Fruit fly (Drosophila melanogaster): ENCODE results near the gene Msp300.

The Msp300 gene

dm6 chr2L:5237899-5238566, 137.4 kb downstream of the Msp300 start (continued):
- peak; percentile 92 for TF ChIP-seq CG18262 (tag; optimal IDR thresholded peaks at IDR 0.05)
- no peak for TF ChIP-seq CG18619 (GFP tag; optimal IDR thresholded peaks at IDR 0.05)
- peak; percentile 62 for TF ChIP-seq CG17385 (GFP tag; optimal IDR thresholded peaks at IDR 0.05)
- TF ChIP-seq schlank (tag; optimal IDR thresholded peaks at IDR 0.05) = no peak
- no peak for TF ChIP-seq CG15073 (GFP tag; optimal IDR thresholded peaks at IDR 0.05)
- peak; percentile 71 for TF ChIP-seq CG11504 (tag; optimal IDR thresholded peaks at IDR 0.05)
- TF ChIP-seq Bgb (GFP tag; IDR thresholded peaks at IDR 0.05; ENCODE audit: partially characterized antibody) = no peak
- peak; percentile 65 for TF ChIP-seq Hr3 (GFP tag; optimal IDR thresholded peaks at IDR 0.05)
- TF ChIP-seq chn (GFP tag; optimal IDR thresholded peaks at IDR 0.05) = peak; percentile 9
- TF ChIP-seq CG4328 (GFP tag; optimal IDR thresholded peaks at IDR 0.05) = no peak
- no peak for TF ChIP-seq zfh2 (GFP tag; optimal IDR thresholded peaks at IDR 0.05)
- TF ChIP-seq tgo (GFP tag; IDR thresholded peaks at IDR 0.05) = peak; percentile 68; the same call in 2 of the 3 replicates
- TF ChIP-seq PHDP (tag; optimal IDR thresholded peaks at IDR 0.05) = peak; percentile 71
- peak; percentile 79 for TF ChIP-seq D19A (tag; optimal IDR thresholded peaks at IDR 0.05)
- TF ChIP-seq CG10209 (GFP tag; optimal IDR thresholded peaks at IDR 0.05) = peak; percentile 55
- peak; percentile 67 for TF ChIP-seq Ptx1 (GFP tag; IDR thresholded peaks at IDR 0.05)
- peak; percentile 27 for TF ChIP-seq ewg (GFP tag; optimal IDR thresholded peaks at IDR 0.05)
- peak; percentile 25; the same call in 1 of the 2 replicates for TF ChIP-seq E2f2 (GFP tag; IDR thresholded peaks at IDR 0.05)
- no peak for TF ChIP-seq seq (GFP tag; IDR thresholded peaks at IDR 0.05)
- peak; percentile 76 for TF ChIP-seq fd96Cb (tag; optimal IDR thresholded peaks at IDR 0.05)
- TF ChIP-seq lilli (GFP tag; optimal IDR thresholded peaks at IDR 0.05) = peak; percentile 38
- TF ChIP-seq Nf-YB (GFP tag; optimal IDR thresholded peaks at IDR 0.05) = peak; percentile 36
- TF ChIP-seq CG18476 (GFP tag; optimal IDR thresholded peaks at IDR 0.05) = peak; percentile 25
- TF ChIP-seq Oaz (GFP tag; IDR thresholded peaks at IDR 0.05) = no peak
- no peak for TF ChIP-seq slp2 (GFP tag; optimal IDR thresholded peaks at IDR 0.05)
- no peak for TF ChIP-seq HHEX (GFP tag; optimal IDR thresholded peaks at IDR 0.05)
- TF ChIP-seq Ravus (GFP tag; IDR thresholded peaks at IDR 0.05) = no peak
- TF ChIP-seq H15 (GFP tag; IDR thresholded peaks at IDR 0.05) = 0 out of 3 replicates have a peak, but pooled peaks have one; percentile 11
- TF ChIP-seq Chrac-16 (GFP tag; optimal IDR thresholded peaks at IDR 0.05) = peak; percentile 40
- 0 out of 2 replicates have a peak, but pooled peaks have one; percentile 34 for TF ChIP-seq ranshi (GFP tag; IDR thresholded peaks at IDR 0.05)
- no peak for TF ChIP-seq CG15514 (GFP tag; optimal IDR thresholded peaks at IDR 0.05)
- TF ChIP-seq CG5180 (GFP tag; optimal IDR thresholded peaks at IDR 0.05) = peak; percentile 11
- TF ChIP-seq CG17328 (GFP tag; IDR thresholded peaks at IDR 0.05) = peak; percentile 70; the same call in 1 of the 2 replicates
- no peak for TF ChIP-seq CG31365 (tag; optimal IDR thresholded peaks at IDR 0.05)
- TF ChIP-seq ATbp (GFP tag; optimal IDR thresholded peaks at IDR 0.05) = peak; percentile 60
- no peak for TF ChIP-seq kah (GFP tag; optimal IDR thresholded peaks at IDR 0.05)
- TF ChIP-seq CG15696 (tag; optimal IDR thresholded peaks at IDR 0.05) = peak; percentile 80
- no peak for TF ChIP-seq cas (GFP tag; IDR thresholded peaks at IDR 0.05)
- peak; percentile 79 for TF ChIP-seq CoRest (tag; optimal IDR thresholded peaks at IDR 0.05)
- TF ChIP-seq Spps (tag; optimal IDR thresholded peaks at IDR 0.05) = peak; percentile 76
- TF ChIP-seq bcd (GFP tag; optimal IDR thresholded peaks at IDR 0.05) = peak; percentile 17
- TF ChIP-seq MESR4 (GFP tag; optimal IDR thresholded peaks at IDR 0.05) = no peak
- peak in 1 of 2 experiments; percentile 57 for TF ChIP-seq Eip74EF (GFP tag; optimal IDR thresholded peaks at IDR 0.05)
- TF ChIP-seq CG2875 (GFP tag; optimal IDR thresholded peaks at IDR 0.05) = peak; percentile 65
- no peak for TF ChIP-seq CG13287 (GFP tag; IDR thresholded peaks at IDR 0.05; ENCODE audit: partially characterized antibody)
- peak; percentile 65 for TF ChIP-seq CG3407 (GFP tag; optimal IDR thresholded peaks at IDR 0.05)
- TF ChIP-seq cad (GFP tag; optimal IDR thresholded peaks at IDR 0.05) = no peak
- peak; percentile 30 for TF ChIP-seq Asciz (GFP tag; optimal IDR thresholded peaks at IDR 0.05)

Data from whole organism, embryonic.